Fruit fly (Drosophila melanogaster): Measurements from ENCODE around the gene ChT.
A peak's percentile ranks its signal among the peaks of the same experiment; 100 is the strongest.

ChT gene

DNA sequence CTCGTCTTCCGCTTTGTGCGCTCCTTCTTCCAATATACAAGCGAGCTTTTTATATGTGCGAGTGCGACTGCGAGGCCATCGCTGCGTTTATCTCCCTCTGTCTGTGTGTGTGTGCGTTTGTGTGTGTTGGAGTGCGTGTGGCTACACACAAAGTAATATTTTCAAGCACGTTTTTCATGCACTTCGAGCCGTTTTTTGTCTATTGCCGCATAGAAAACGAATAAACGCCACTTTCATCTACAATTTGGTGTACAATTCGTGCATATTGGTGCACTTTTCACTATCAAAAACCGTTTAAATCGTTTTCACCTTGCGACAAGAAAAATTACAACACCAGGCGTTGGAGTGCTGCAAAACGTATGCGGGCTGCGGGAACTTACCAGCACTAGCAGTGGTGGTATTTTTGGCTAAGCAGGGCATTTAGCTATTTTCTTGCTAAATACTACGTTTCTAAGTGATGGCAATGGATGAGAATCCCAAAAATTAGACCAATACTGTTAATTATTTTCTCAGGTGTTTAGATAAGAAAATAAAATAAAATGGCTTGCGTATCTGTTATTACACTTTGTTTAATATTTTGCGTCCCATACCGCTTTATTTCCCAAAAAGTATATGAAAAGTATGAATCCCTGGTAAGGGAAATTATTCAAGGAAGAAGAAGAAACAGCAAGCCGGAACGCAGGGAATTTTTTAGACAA is 21.3 kb upstream of the ChT start, which contains the start of the genes CG31224 and CstF64:
CG31224 (minus strand) TSS at position 365 of the 698 bp plus-strand sequence.
CstF64 (plus strand) TSS at position 674 of the 698 bp plus-strand sequence.
- TF ChIP-seq rn (GFP tag; IDR thresholded peaks at IDR 0.05) (peak; percentile 54; the same call in 1 of the 2 replicates), fd96Ca (GFP tag; IDR thresholded peaks at IDR 0.05) (no peak), Snoo (tag; optimal IDR thresholded peaks at IDR 0.05) (peak; percentile 71), CG9948 (tag; optimal IDR thresholded peaks at IDR 0.05) (peak; percentile 61), EcR (GFP tag; optimal IDR thresholded peaks at IDR 0.05) (peak; percentile 84), CG10348 (GFP tag; IDR thresholded peaks at IDR 0.05) (peak; percentile 50; the same call in 1 of the 2 replicates), CG4496 (GFP tag; IDR thresholded peaks at IDR 0.05) (peak; percentile 83), CG17806 (tag; optimal IDR thresholded peaks at IDR 0.05) (peak; percentile 76), Pif1B (GFP tag; optimal IDR thresholded peaks at IDR 0.05) (no peak), CG8159 (tag; optimal IDR thresholded peaks at IDR 0.05) (peak; percentile 75), CG13204 (GFP tag; optimal IDR thresholded peaks at IDR 0.05) (no peak), Ets98B (GFP tag; IDR thresholded peaks at IDR 0.05) (peak; percentile 76), CG34367 (tag; optimal IDR thresholded peaks at IDR 0.05) (peak; percentile 57), Pif1A (GFP tag; optimal IDR thresholded peaks at IDR 0.05) (no peak), CG12605 (GFP tag; IDR thresholded peaks at IDR 0.05) (no peak), CG15710 (tag; optimal IDR thresholded peaks at IDR 0.05) (peak; percentile 77), gl (tag; optimal IDR thresholded peaks at IDR 0.05) (peak; percentile 2), CG32121 (GFP tag; IDR thresholded peaks at IDR 0.05) (peak; percentile 76), CG14655 (GFP tag; optimal IDR thresholded peaks at IDR 0.05) (no peak), CG8301 (tag; optimal IDR thresholded peaks at IDR 0.05) (peak; percentile 65), D1 (tag; optimal IDR thresholded peaks at IDR 0.05) (no peak)

DNA sequence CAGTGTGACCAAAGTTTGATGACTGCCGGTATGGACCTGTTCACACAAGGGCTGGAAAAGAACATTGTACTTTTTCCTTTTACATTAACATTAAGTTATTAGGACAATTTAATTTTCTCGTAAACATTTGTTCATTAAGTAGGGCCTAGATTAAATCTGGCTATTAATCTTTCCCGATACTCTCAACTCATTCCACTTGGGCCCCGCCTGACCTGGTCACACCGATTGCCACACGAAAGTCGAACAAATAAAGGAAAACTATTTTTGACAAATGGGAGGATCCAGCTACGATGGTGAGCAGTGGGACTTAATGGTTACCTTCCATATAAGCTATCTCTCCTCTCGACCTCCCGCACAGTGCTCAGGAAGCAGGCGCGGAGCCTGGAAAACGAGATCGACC is 16.9 kb upstream of the ChT start, which contains the start of the genes Cpsf73 and Gos28:
Cpsf73 (minus strand) TSS at position 28 of the 400 bp plus-strand sequence.
Gos28 (plus strand) TSS at position 214 of the 400 bp plus-strand sequence.
- no peak for TF ChIP-seq CG9948 (tag; optimal IDR thresholded peaks at IDR 0.05)
- TF ChIP-seq EcR (GFP tag; optimal IDR thresholded peaks at IDR 0.05) = peak; percentile 40
- no peak for TF ChIP-seq Snoo (tag; optimal IDR thresholded peaks at IDR 0.05)
- peak; percentile 3 for TF ChIP-seq CG15710 (tag; optimal IDR thresholded peaks at IDR 0.05)
- TF ChIP-seq CG4496 (GFP tag; IDR thresholded peaks at IDR 0.05) = 0 out of 3 replicates have a peak, but pooled peaks have one; percentile 30

DNA sequence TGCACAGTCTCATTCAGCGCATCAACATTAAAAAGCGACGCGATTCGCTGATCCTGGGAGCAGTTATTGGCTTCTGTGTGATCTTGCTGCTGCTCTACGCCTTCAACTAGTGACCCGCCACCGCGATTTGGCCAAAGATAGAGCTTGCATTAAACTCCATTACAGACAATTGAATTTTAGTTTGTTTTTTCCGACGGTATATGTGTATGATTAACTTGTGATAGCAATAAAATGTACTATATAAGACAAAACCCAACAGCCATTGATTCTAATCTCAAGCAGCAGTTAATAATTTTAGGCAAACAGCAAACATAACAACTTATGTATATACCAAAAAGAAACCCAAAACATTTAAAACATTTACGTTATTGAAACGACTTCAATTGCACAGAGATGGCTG is 15.3 kb upstream of the ChT start, which contains the start of gene CG31231:
CG31231 (plus strand) TSS at position 301 of the 400 bp plus-strand sequence.
- no peak for TF ChIP-seq CG13204 (GFP tag; optimal IDR thresholded peaks at IDR 0.05)
- TF ChIP-seq CG10348 (GFP tag; IDR thresholded peaks at IDR 0.05) = no peak
- TF ChIP-seq Ets98B (GFP tag; IDR thresholded peaks at IDR 0.05) = no peak
- no peak for TF ChIP-seq Pif1B (GFP tag; optimal IDR thresholded peaks at IDR 0.05)
- TF ChIP-seq EcR (GFP tag; optimal IDR thresholded peaks at IDR 0.05) = no peak
- TF ChIP-seq CG14655 (GFP tag; optimal IDR thresholded peaks at IDR 0.05) = no peak
- no peak for TF ChIP-seq D1 (tag; optimal IDR thresholded peaks at IDR 0.05)
- no peak for TF ChIP-seq rn (GFP tag; IDR thresholded peaks at IDR 0.05)
- no peak for TF ChIP-seq Snoo (tag; optimal IDR thresholded peaks at IDR 0.05)
- no peak for TF ChIP-seq gl (tag; optimal IDR thresholded peaks at IDR 0.05)
- no peak for TF ChIP-seq CG17806 (tag; optimal IDR thresholded peaks at IDR 0.05)
- no peak for TF ChIP-seq CG12605 (GFP tag; IDR thresholded peaks at IDR 0.05)
- no peak for TF ChIP-seq CG32121 (GFP tag; IDR thresholded peaks at IDR 0.05)

DNA sequence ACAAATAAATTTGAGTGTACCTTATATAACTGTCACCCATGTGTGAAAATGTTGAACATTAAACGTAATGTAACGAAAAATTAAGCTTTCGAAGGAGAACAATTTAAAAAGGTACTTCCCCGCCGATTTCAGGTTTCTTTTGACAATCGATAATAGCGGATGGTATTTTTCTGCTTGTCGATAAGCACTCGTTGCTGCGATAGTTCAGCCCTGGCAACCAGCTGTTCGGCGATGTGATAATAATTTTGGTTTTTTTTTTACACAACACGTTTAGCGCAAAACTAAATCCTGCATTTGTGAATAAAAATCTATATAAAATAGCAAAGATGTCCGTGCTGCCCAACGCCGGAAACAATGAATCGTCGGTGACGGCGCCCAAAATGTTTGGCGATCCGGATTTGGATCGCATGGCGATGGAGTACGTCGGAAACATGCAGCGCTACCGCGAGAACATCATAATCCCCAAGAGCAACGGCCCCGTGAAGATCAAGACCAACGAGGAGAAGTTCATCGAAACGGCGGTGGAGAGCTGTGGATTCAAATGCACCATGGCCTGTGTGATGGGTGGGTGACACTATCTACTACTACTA is 12.7 kb upstream of the ChT start, which contains the start of gene CG31229:
CG31229 (plus strand) TSS at position 194 of the 590 bp plus-strand sequence.
- no peak for TF ChIP-seq Pif1A (GFP tag; optimal IDR thresholded peaks at IDR 0.05)
- peak; percentile 67 for TF ChIP-seq EcR (GFP tag; optimal IDR thresholded peaks at IDR 0.05)
- TF ChIP-seq gl (tag; optimal IDR thresholded peaks at IDR 0.05) = no peak
- no peak for TF ChIP-seq CG13204 (GFP tag; optimal IDR thresholded peaks at IDR 0.05)

DNA sequence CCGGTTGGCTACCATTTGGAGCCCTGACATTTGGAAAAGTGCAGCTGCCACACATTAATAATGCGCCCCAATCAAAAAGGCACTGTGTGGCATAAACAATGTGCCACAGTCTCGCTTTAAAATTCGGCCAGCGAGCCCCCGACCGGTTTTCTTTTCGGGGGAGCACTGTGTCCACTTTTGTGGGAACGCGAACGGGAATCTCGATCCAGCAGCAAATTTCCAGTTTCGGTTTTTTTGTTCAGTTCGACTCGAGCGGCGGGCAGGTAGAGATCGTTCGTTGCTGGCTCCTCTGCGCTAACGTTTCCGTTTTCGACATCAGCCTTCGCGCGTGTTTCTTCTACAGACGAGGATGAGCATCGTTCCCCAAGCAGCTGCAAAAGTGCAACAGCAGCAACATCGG is 11.3 kb upstream of the ChT start, which contains the start of gene CG7702:
CG7702 (plus strand) TSS at position 239 of the 400 bp plus-strand sequence.
- TF ChIP-seq EcR (GFP tag; optimal IDR thresholded peaks at IDR 0.05) = peak; percentile 73
- TF ChIP-seq CG4496 (GFP tag; IDR thresholded peaks at IDR 0.05) = peak; percentile 57; the same call in 1 of the 3 replicates
- peak; percentile 27; the same call in 1 of the 2 replicates for TF ChIP-seq Ets98B (GFP tag; IDR thresholded peaks at IDR 0.05)
- TF ChIP-seq Snoo (tag; optimal IDR thresholded peaks at IDR 0.05) = no peak
- TF ChIP-seq CG8159 (tag; optimal IDR thresholded peaks at IDR 0.05) = no peak

DNA sequence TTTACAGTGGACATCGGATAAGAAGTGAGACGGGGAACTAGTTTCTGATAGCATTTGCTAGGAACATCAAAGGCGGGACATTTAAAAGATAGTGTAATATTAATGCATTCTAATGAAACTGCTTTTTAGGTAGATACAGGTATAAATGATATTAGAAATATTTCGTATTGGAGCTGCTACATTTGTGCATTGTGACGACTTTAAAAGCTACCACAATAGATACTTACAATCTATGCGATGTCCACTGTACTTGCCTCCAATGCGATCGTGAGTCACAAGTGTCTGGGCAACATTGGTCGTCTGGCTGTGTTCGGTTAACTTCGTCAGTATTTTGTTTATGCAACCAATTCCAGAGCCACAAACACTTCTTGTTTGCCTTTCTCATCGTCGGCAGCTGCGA is 10.6 kb upstream of the ChT start:
- peak; percentile 63 for TF ChIP-seq CG34367 (tag; optimal IDR thresholded peaks at IDR 0.05)
- peak; percentile 71 for TF ChIP-seq Pif1A (GFP tag; optimal IDR thresholded peaks at IDR 0.05)
- peak; percentile 73 for TF ChIP-seq CG8159 (tag; optimal IDR thresholded peaks at IDR 0.05)
- no peak for TF ChIP-seq D1 (tag; optimal IDR thresholded peaks at IDR 0.05)
- TF ChIP-seq CG8301 (tag; optimal IDR thresholded peaks at IDR 0.05) = peak; percentile 78
- TF ChIP-seq CG4496 (GFP tag; IDR thresholded peaks at IDR 0.05) = peak; percentile 85
- peak; percentile 24 for TF ChIP-seq gl (tag; optimal IDR thresholded peaks at IDR 0.05)
- peak; percentile 78 for TF ChIP-seq CG32121 (GFP tag; IDR thresholded peaks at IDR 0.05)
- TF ChIP-seq CG17806 (tag; optimal IDR thresholded peaks at IDR 0.05) = peak; percentile 70
- no peak; the same call in none of the 2 replicates for TF ChIP-seq CG12605 (GFP tag; IDR thresholded peaks at IDR 0.05)
- no peak for TF ChIP-seq CG14655 (GFP tag; optimal IDR thresholded peaks at IDR 0.05)
- TF ChIP-seq fd96Ca (GFP tag; IDR thresholded peaks at IDR 0.05) = peak; percentile 57; the same call in 1 of the 3 replicates
- 0 out of 2 replicates have a peak, but pooled peaks have one; percentile 18 for TF ChIP-seq rn (GFP tag; IDR thresholded peaks at IDR 0.05)
- no peak for TF ChIP-seq CG13204 (GFP tag; optimal IDR thresholded peaks at IDR 0.05)
- TF ChIP-seq Pif1B (GFP tag; optimal IDR thresholded peaks at IDR 0.05) = peak; percentile 48
- peak; percentile 37 for TF ChIP-seq Snoo (tag; optimal IDR thresholded peaks at IDR 0.05)
- no peak; the same call in 1 of the 2 replicates for TF ChIP-seq Ets98B (GFP tag; IDR thresholded peaks at IDR 0.05)
- TF ChIP-seq CG15710 (tag; optimal IDR thresholded peaks at IDR 0.05) = peak; percentile 76
- TF ChIP-seq CG9948 (tag; optimal IDR thresholded peaks at IDR 0.05) = peak; percentile 66
- 0 out of 2 replicates have a peak, but pooled peaks have one; percentile 28 for TF ChIP-seq CG10348 (GFP tag; IDR thresholded peaks at IDR 0.05)
- TF ChIP-seq EcR (GFP tag; optimal IDR thresholded peaks at IDR 0.05) = no peak

Data from whole organism, pupa.